Worm (Caenorhabditis elegans): Measurements from ENCODE around the gene cah-2.

DNA sequence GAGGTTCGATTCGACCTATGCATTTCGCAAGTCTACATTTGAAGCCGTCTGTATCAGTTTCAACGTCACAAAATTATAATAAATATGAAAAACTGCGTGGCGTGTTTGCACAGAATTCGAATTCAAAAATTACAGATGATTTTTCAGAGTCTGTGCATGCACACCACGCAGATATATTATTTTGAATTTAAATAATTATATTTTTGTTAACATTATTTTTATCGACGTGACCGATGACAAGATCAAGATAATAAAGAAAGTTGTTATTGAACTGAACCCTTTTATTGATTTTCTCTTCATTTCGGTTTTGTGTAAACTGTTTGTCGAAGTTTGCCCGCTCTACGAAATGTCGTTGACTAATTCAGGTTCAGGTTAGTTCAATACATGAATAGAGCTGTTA, 22.1 kb upstream of the cah-2 start, which contains the start of gene C28F5.1:
- no peak for TF ChIP-seq sptf-1 (tag; optimal IDR thresholded peaks at IDR 0.05)
- no peak for TF ChIP-seq nhr-28 (tag; optimal IDR thresholded peaks at IDR 0.05)
- TF ChIP-seq ztf-11 (tag; optimal IDR thresholded peaks at IDR 0.05) = no peak
- TF ChIP-seq mls-2 (tag; optimal IDR thresholded peaks at IDR 0.05) = no peak
- TF ChIP-seq pha-4 (tag; optimal IDR thresholded peaks at IDR 0.05) = no peak
- TF ChIP-seq sem-2 (GFP tag; optimal IDR thresholded peaks at IDR 0.05) = no peak
- no peak for TF ChIP-seq nhr-76 (tag; optimal IDR thresholded peaks at IDR 0.05)
- no peak for TF ChIP-seq snpc-4 (tag; optimal IDR thresholded peaks at IDR 0.05)
- no peak for TF ChIP-seq zip-8 (tag; optimal IDR thresholded peaks at IDR 0.05)
- no peak for TF ChIP-seq ceh-43 (GFP tag; optimal IDR thresholded peaks at IDR 0.05)
- no peak for TF ChIP-seq bed-3 (GFP tag; optimal IDR thresholded peaks at IDR 0.05)
- TF ChIP-seq M03D4.4 (tag; optimal IDR thresholded peaks at IDR 0.05) = no peak

Data from whole organism, mixed stage, embryonic.